Fruit fly (Drosophila melanogaster) whole organism, embryonic: Measurements from ENCODE around the gene CG32248.

Experiments
- CG15011 ChIP-seq: fragments of 200-800 bp; sonication (Bioruptor generic); optimal IDR thresholded peaks from 3 replicates; lab custom pipeline; 2018; ENCODE audit warnings: missing biosample characterization, mild to moderate bottlenecking, missing genetic modification characterization
- Dad ChIP-seq: fragments of 200-800 bp; sonication (Bioruptor generic); optimal IDR thresholded peaks from 3 replicates; lab custom pipeline; 2016; ENCODE audit warnings: missing biosample characterization, missing genetic modification characterization
- Gsc ChIP-seq: fragments of 200-800 bp; sonication (Bioruptor generic); IDR thresholded peaks from 2 replicates; pipeline ENCODE4 v1.3.6; 2022; ENCODE audit warnings: missing biosample characterization, missing genetic modification characterization
- Hmr ChIP-seq: fragments of 200-800 bp; sonication (Bioruptor generic); optimal IDR thresholded peaks from 3 replicates; lab custom pipeline; 2017; ENCODE audit warnings: mild to moderate bottlenecking, missing biosample characterization, missing genetic modification reagents, missing genetic modification characterization
- dmrt11E ChIP-seq: fragments of 200-800 bp; sonication (Bioruptor generic); optimal IDR thresholded peaks from 3 replicates; lab custom pipeline; 2018; ENCODE audit warnings: missing biosample characterization, mild to moderate bottlenecking, missing genetic modification characterization, moderate library complexity
- rib ChIP-seq: fragments of 200-800 bp; sonication (Bioruptor generic); IDR thresholded peaks from 2 replicates; pipeline ENCODE4 v1.3.6; 2022; ENCODE audit warnings: missing biosample characterization, missing genetic modification characterization
- tgo ChIP-seq: fragments of 200-800 bp; sonication (Bioruptor generic); IDR thresholded peaks from 3 replicates; pipeline ENCODE4 v1.3.6; 2022; ENCODE audit warnings: missing biosample characterization, missing genetic modification characterization

dm6 chr3L:4494603-4495002 lies 23.1 kb downstream of the CG32248 start:
- TF ChIP-seq Dad (GFP tag; lab: Kevin White, UChicago), result no peak
- TF ChIP-seq CG15011 (GFP tag; lab: Kevin White, UChicago), result no peak
- no peak for TF ChIP-seq dmrt11E (tag; lab: Kevin White, UChicago)
- TF ChIP-seq Hmr (GFP tag; lab: Kevin White, UChicago), result no peak
- TF ChIP-seq tgo (GFP tag; lab: Robert Waterston, UW), result no peak
- TF ChIP-seq Gsc (GFP tag; lab: Robert Waterston, UW), result no peak
- no peak for TF ChIP-seq rib (GFP tag; lab: Robert Waterston, UW)
